Fruit fly (Drosophila melanogaster) whole organism, wandering third instar larva: ENCODE measurements around the gene Golgin104.

Experiments used
- Abd-B ChIP-seq: fragments of >200 bp; optimal IDR thresholded peaks from 2 replicates; lab custom pipeline; 2017; ENCODE audit warnings: missing biosample characterization, missing genetic modification characterization
- CG32264 ChIP-seq: fragments of 200-800 bp; sonication (Bioruptor generic); optimal IDR thresholded peaks from 2 replicates; lab custom pipeline; 2016; ENCODE audit warnings: missing biosample characterization, missing genetic modification characterization
- CrebA ChIP-seq: fragments of 200-800 bp; sonication (Bioruptor generic); optimal IDR thresholded peaks from 2 replicates; lab custom pipeline; 2016; ENCODE audit warnings: missing biosample characterization, mild to moderate bottlenecking, missing genetic modification characterization, borderline replicate concordance
- Dfd ChIP-seq: fragments of >200 bp; optimal IDR thresholded peaks from 2 replicates; lab custom pipeline; 2017; ENCODE audit warnings: missing biosample characterization, missing genetic modification characterization
- GATAd ChIP-seq: sonication (Bioruptor generic); optimal IDR thresholded peaks from 2 replicates; lab custom pipeline; 2016; ENCODE audit warnings: missing biosample characterization, missing genetic modification characterization
- Hr83 ChIP-seq: fragments of 200-300 bp; sonication (Bioruptor generic); optimal IDR thresholded peaks from 2 replicates; lab custom pipeline; 2016; ENCODE audit warnings: missing biosample characterization, mild to moderate bottlenecking, missing genetic modification characterization, moderate library complexity; ENCODE audit not compliant: poor library complexity, severe bottlenecking
- Jra ChIP-seq: sonication (Bioruptor generic); optimal IDR thresholded peaks from 2 replicates; lab custom pipeline; 2016; ENCODE audit warnings: missing biosample characterization, missing genetic modification characterization
- Myc ChIP-seq: fragments of >200 bp; optimal IDR thresholded peaks from 2 replicates; lab custom pipeline; 2017
- N ChIP-seq: fragments of >200 bp; optimal IDR thresholded peaks from 2 replicates; lab custom pipeline; 2018; ENCODE audit warnings: missing biosample characterization, missing external identifiers, missing genetic modification characterization
- OdsH ChIP-seq: fragments of 200-800 bp; sonication (Bioruptor generic); optimal IDR thresholded peaks from 2 replicates; lab custom pipeline; 2016; ENCODE audit warnings: missing biosample characterization, mild to moderate bottlenecking, missing genetic modification characterization
- Rel ChIP-seq, 2 experiments: fragments of 200-800 bp; sonication (Bioruptor generic) in 1 of 2; optimal IDR thresholded peaks; 2 replicates in 1 of 2; 3 replicates in 1 of 2; lab custom pipeline; 2016 to 2019; ENCODE audit warnings: mild to moderate bottlenecking in 2 of 2, missing biosample characterization in 2 of 2, missing genetic modification characterization in 2 of 2, moderate library complexity in 1 of 2
- Sp1 ChIP-seq: fragments of 200-800 bp; sonication (Bioruptor generic); optimal IDR thresholded peaks from 3 replicates; lab custom pipeline; 2019; ENCODE audit warnings: missing biosample characterization, mild to moderate bottlenecking, missing genetic modification characterization, moderate library complexity
- Vsx2 ChIP-seq: fragments of 200-300, 225-300 bp; sonication (Bioruptor generic); optimal IDR thresholded peaks from 2 replicates; lab custom pipeline; 2018; ENCODE audit warnings: missing biosample characterization, missing genetic modification characterization; ENCODE audit not compliant: partially characterized antibody
- brk ChIP-seq: fragments of 200-800 bp; sonication (Bioruptor generic); optimal IDR thresholded peaks from 2 replicates; lab custom pipeline; 2016; ENCODE audit warnings: missing biosample characterization, mild to moderate bottlenecking, missing genetic modification characterization
- dl ChIP-seq, 2 experiments: fragments of 175-275, 200-275 bp in 1 of 2; fragments of 200-275 bp in 1 of 2; sonication (Bioruptor generic); optimal IDR thresholded peaks; lab custom pipeline; 2018; ENCODE audit warnings: mild to moderate bottlenecking in 2 of 2, missing biosample characterization in 2 of 2, missing genetic modification characterization in 2 of 2, moderate library complexity in 2 of 2; ENCODE audit not compliant: partially characterized antibody in 2 of 2, insufficient read depth in 1 of 2
- dsf ChIP-seq: sonication (Bioruptor generic); optimal IDR thresholded peaks from 2 replicates; lab custom pipeline; 2016; ENCODE audit warnings: missing biosample characterization, missing genetic modification characterization, borderline replicate concordance
- fru ChIP-seq: fragments of 200-800 bp; sonication (Bioruptor generic); optimal IDR thresholded peaks from 3 replicates; lab custom pipeline; 2016; ENCODE audit warnings: missing biosample characterization, mild to moderate bottlenecking, missing genetic modification characterization
- jim ChIP-seq: fragments of 175-275, 200-325 bp; sonication (Bioruptor generic); optimal IDR thresholded peaks from 2 replicates; lab custom pipeline; 2016; ENCODE audit warnings: missing biosample characterization, mild to moderate bottlenecking, missing genetic modification characterization
- psq ChIP-seq: fragments of 200-800 bp; sonication (Bioruptor generic); optimal IDR thresholded peaks from 3 replicates; lab custom pipeline; 2017; ENCODE audit warnings: missing biosample characterization, mild to moderate bottlenecking, missing genetic modification characterization, moderate library complexity
- sage ChIP-seq: fragments of 200-800 bp; sonication (Bioruptor generic); optimal IDR thresholded peaks from 2 replicates; lab custom pipeline; 2016; ENCODE audit warnings: missing biosample characterization, mild to moderate bottlenecking, missing genetic modification characterization
- tai ChIP-seq: sonication (Bioruptor generic); optimal IDR thresholded peaks from 2 replicates; lab custom pipeline; 2016; ENCODE audit warnings: missing biosample characterization, missing genetic modification characterization

The Golgin104 gene

dm6 chr3L:16351770-16352429 lies at the start of gene Golgin104, which contains the start of gene Tcs3:
Gene Golgin104 (minus strand): TSS chr3L:16351951.
Gene Tcs3 (plus strand): TSS chr3L:16351991.
- TF ChIP-seq Rel (GFP tag; optimal IDR thresholded peaks at IDR 0.05; lab: Kevin White, UChicago): no peak
- TF ChIP-seq Rel (tag; optimal IDR thresholded peaks at IDR 0.05; lab: Kevin White, UChicago): peak; percentile 60
- TF ChIP-seq Dfd (GFP tag; lab: Kevin White, UChicago): no peak
- TF ChIP-seq psq: no peak
- no peak for TF ChIP-seq Sp1 (GFP tag; lab: Kevin White, UChicago)
- TF ChIP-seq, all 38 proteins: peak for 1

dm6 chr3L:16400175-16400574 lies 48.4 kb upstream of the Golgin104 start, which contains the start of gene CG44836:
Gene CG44836 (minus strand): TSS chr3L:16400275.
- TF ChIP-seq sage (GFP tag; lab: Kevin White, UChicago): no peak
- TF ChIP-seq, all 38 proteins: peak for 0

- no peak for TF ChIP-seq Jra (GFP tag; lab: Kevin White, UChicago)
- no peak for TF ChIP-seq CG32264 (GFP tag; lab: Kevin White, UChicago)
- no peak for TF ChIP-seq Hr83 (GFP tag; lab: Kevin White, UChicago)
- TF ChIP-seq brk: no peak
- TF ChIP-seq Abd-B (GFP tag; lab: Kevin White, UChicago): no peak
- TF ChIP-seq Rel (GFP tag; optimal IDR thresholded peaks at IDR 0.05; lab: Kevin White, UChicago): no peak
- TF ChIP-seq Rel (tag; optimal IDR thresholded peaks at IDR 0.05; lab: Kevin White, UChicago): peak; percentile 5
Observed at dm6 chr3L:16394506-16394905, 42.8 kb upstream of the Golgin104 start, which contains the start of gene Gagr. Gene Gagr (plus strand): TSS chr3L:16394586.

- TF ChIP-seq Rel (GFP tag; optimal IDR thresholded peaks at IDR 0.05; lab: Kevin White, UChicago) (no peak), Rel (tag; optimal IDR thresholded peaks at IDR 0.05; lab: Kevin White, UChicago) (peak; percentile 11), Myc (no peak)
Observed at dm6 chr3L:16393700-16394099, 41.9 kb upstream of the Golgin104 start.

- TF ChIP-seq Myc (no peak), CrebA (GFP tag; lab: Kevin White, UChicago) (no peak), Vsx2 (GFP tag; lab: Kevin White, UChicago) (no peak), dl (GFP tag; optimal IDR thresholded peaks at IDR 0.05; lab: Kevin White, UChicago; ENCODE audit: insufficient read depth in 1 of 2, partially characterized antibody in 2 of 2) (no peak), Sp1 (GFP tag; lab: Kevin White, UChicago) (no peak)
Observed at dm6 chr3L:16392874-16393273, 41.1 kb upstream of the Golgin104 start.

dm6 chr3L:16392203-16392800 lies 40.6 kb upstream of the Golgin104 start:
- TF ChIP-seq Rel (GFP tag; optimal IDR thresholded peaks at IDR 0.05; lab: Kevin White, UChicago) (no peak), Rel (tag; optimal IDR thresholded peaks at IDR 0.05; lab: Kevin White, UChicago) (peak; percentile 87), N (GFP tag; lab: Kevin White, UChicago) (no peak), dl (GFP tag; optimal IDR thresholded peaks at IDR 0.05; lab: Kevin White, UChicago; ENCODE audit: insufficient read depth in 1 of 2, partially characterized antibody in 2 of 2) (no peak), GATAd (no peak)

- TF ChIP-seq Rel (GFP tag; optimal IDR thresholded peaks at IDR 0.05; lab: Kevin White, UChicago) (no peak), Rel (tag; optimal IDR thresholded peaks at IDR 0.05; lab: Kevin White, UChicago) (peak; percentile 77), dsf (GFP tag; lab: Kevin White, UChicago) (no peak)
- TF ChIP-seq, all 38 proteins: peak for 1
Observed at dm6 chr3L:16391257-16391656, 39.5 kb upstream of the Golgin104 start.

dm6 chr3L:16390793-16391192 lies 39.0 kb upstream of the Golgin104 start:
- TF ChIP-seq tai (GFP tag; lab: Kevin White, UChicago): no peak
- no peak for TF ChIP-seq Dfd (GFP tag; lab: Kevin White, UChicago)
- TF ChIP-seq OdsH (GFP tag; lab: Kevin White, UChicago): no peak
- no peak for TF ChIP-seq jim (GFP tag; lab: Kevin White, UChicago)
- TF ChIP-seq sage (GFP tag; lab: Kevin White, UChicago): no peak
- TF ChIP-seq Vsx2 (GFP tag; lab: Kevin White, UChicago): no peak
- TF ChIP-seq fru (GFP tag; lab: Kevin White, UChicago): no peak
- TF ChIP-seq GATAd: no peak
